Worm (Caenorhabditis elegans): ENCODE data around the gene F42E11.3.

DNA sequence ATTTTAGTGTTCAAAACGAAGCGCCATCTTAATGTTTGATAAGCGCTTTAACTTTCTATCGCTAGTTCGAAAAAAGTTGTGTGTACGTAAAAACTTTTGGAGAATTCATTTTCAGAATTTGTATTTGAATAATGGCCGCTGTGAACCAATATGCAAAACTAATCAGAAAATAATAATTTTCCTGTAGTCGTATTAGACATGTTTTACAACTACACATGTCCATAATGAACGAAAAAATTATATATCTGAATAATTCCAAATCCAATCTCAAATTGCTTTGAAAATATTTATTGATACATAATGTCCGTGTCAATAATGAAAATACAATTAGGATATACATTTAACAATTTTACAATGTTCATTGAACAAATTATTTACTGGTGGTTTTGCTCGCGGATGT, 31.4 kb upstream of the F42E11.3 start:
- TF ChIP-seq him-1 (tag; optimal IDR thresholded peaks at IDR 0.05) (no peak), W03F9.2 (tag; optimal IDR thresholded peaks at IDR 0.05) (no peak), dao-5 (tag; optimal IDR thresholded peaks at IDR 0.05) (no peak)

All from whole organism, L4/young adult.